Worm (Caenorhabditis elegans) whole organism, L1 larva: ENCODE results near the gene madf-5.

ENCODE experiments used
- C04F5.9 ChIP-seq: sonication (generic microtip); optimal IDR thresholded peaks from 2 replicates; lab custom pipeline; 2016; ENCODE audit warnings: missing genetic modification characterization, missing compliant biosample characterization
- F16B12.6 ChIP-seq: fragments of 150-350 bp; optimal IDR thresholded peaks from 2 replicates; lab custom pipeline; 2014; ENCODE audit warnings: missing biosample characterization, missing genetic modification characterization
- aha-1 ChIP-seq: fragments of 150-350 bp; optimal IDR thresholded peaks from 2 replicates; lab custom pipeline; 2014; ENCODE audit warnings: missing biosample characterization, missing genetic modification characterization
- alr-1 ChIP-seq: fragments of 200-800 bp; sonication (Bioruptor generic); optimal IDR thresholded peaks from 2 replicates; lab custom pipeline; 2018; ENCODE audit warnings: borderline replicate concordance, mild to moderate bottlenecking, missing genetic modification characterization, missing compliant biosample characterization
- aly-2 ChIP-seq: fragments of 150-350 bp; optimal IDR thresholded peaks from 2 replicates; lab custom pipeline; 2014; ENCODE audit warnings: missing biosample characterization, missing genetic modification characterization
- blmp-1 ChIP-seq: fragments of 150-350 bp; optimal IDR thresholded peaks from 2 replicates; lab custom pipeline; 2014; ENCODE audit warnings: missing biosample characterization, missing genetic modification characterization
- ceh-82 ChIP-seq, 3 experiments: fragments of 150-350 bp in 1 of 3; sonication (generic microtip) in 2 of 3; optimal IDR thresholded peaks; 2 replicates each; lab custom pipeline; 2014 to 2017; ENCODE audit warnings: missing biosample characterization in 3 of 3, missing genetic modification characterization in 3 of 3
- ceh-90 ChIP-seq: sonication (generic microtip); optimal IDR thresholded peaks from 2 replicates; lab custom pipeline; 2016; ENCODE audit warnings: missing genetic modification characterization, missing compliant biosample characterization
- ces-1 ChIP-seq: fragments of 150-350 bp; optimal IDR thresholded peaks from 2 replicates; lab custom pipeline; 2014; ENCODE audit warnings: missing biosample characterization, missing genetic modification reagents, missing genetic modification characterization
- efl-3 ChIP-seq: fragments of 200-800 bp; sonication (Bioruptor generic); optimal IDR thresholded peaks from 2 replicates; lab custom pipeline; 2018; ENCODE audit warnings: mild to moderate bottlenecking, missing genetic modification characterization, missing compliant biosample characterization
- egl-13 ChIP-seq: sonication (generic microtip); optimal IDR thresholded peaks from 2 replicates; lab custom pipeline; 2016; ENCODE audit warnings: missing genotype, missing genetic modification reagents, missing genetic modification characterization, missing compliant biosample characterization
- ets-5 ChIP-seq: fragments of 200-800 bp; sonication (Bioruptor generic); IDR thresholded peaks from 2 replicates; pipeline ENCODE4 v1.3.6; 2022; ENCODE audit warnings: missing genetic modification characterization, missing compliant biosample characterization
- fkh-10 ChIP-seq: sonication (generic microtip); optimal IDR thresholded peaks from 2 replicates; lab custom pipeline; 2017; ENCODE audit warnings: missing biosample characterization, missing genetic modification reagents, missing genetic modification characterization
- fkh-4 ChIP-seq: sonication (generic microtip); optimal IDR thresholded peaks from 2 replicates; lab custom pipeline; 2016; ENCODE audit warnings: missing compliant biosample characterization, missing genetic modification characterization, borderline replicate concordance
- fkh-8 ChIP-seq: sonication (generic microtip); optimal IDR thresholded peaks from 2 replicates; lab custom pipeline; 2016; ENCODE audit warnings: mild to moderate bottlenecking, missing genetic modification characterization, missing compliant biosample characterization
- grh-1 ChIP-seq: fragments of 200-800 bp; sonication (Bioruptor generic); IDR thresholded peaks from 2 replicates; pipeline ENCODE4 v1.3.6; 2022; ENCODE audit warnings: missing genetic modification reagents, missing genetic modification characterization, missing compliant biosample characterization
- hlh-17 ChIP-seq: fragments of 200-800 bp; sonication (Bioruptor generic); optimal IDR thresholded peaks from 2 replicates; lab custom pipeline; 2018; ENCODE audit warnings: missing genetic modification characterization, mild to moderate bottlenecking, missing compliant biosample characterization, moderate library complexity, borderline replicate concordance
- hlh-4 ChIP-seq: sonication (generic microtip); optimal IDR thresholded peaks from 2 replicates; lab custom pipeline; 2016; ENCODE audit warnings: mild to moderate bottlenecking, missing genetic modification characterization, missing compliant biosample characterization
- isw-1 ChIP-seq: fragments of 200-800 bp; sonication (Bioruptor generic); IDR thresholded peaks from 2 replicates; pipeline ENCODE4 v1.3.6; 2022; ENCODE audit warnings: missing genetic modification characterization, missing compliant biosample characterization
- lin-14 ChIP-seq: fragments of 200-800 bp; sonication (Bioruptor generic); optimal IDR thresholded peaks from 2 replicates; lab custom pipeline; 2018; ENCODE audit warnings: mild to moderate bottlenecking, missing genetic modification characterization, moderate library complexity, missing compliant biosample characterization
- lin-39 ChIP-seq: fragments of 150-350 bp; optimal IDR thresholded peaks from 2 replicates; lab custom pipeline; 2014; ENCODE audit warnings: missing biosample characterization, missing genetic modification reagents, missing genetic modification characterization
- lir-3 ChIP-seq: sonication (generic microtip); optimal IDR thresholded peaks from 2 replicates; lab custom pipeline; 2016; ENCODE audit warnings: mild to moderate bottlenecking, missing genetic modification characterization, moderate library complexity, missing compliant biosample characterization; ENCODE audit not compliant: poor library complexity
- lsy-2 ChIP-seq, 2 experiments: fragments of 150-350 bp; optimal IDR thresholded peaks; 2 replicates each; lab custom pipeline; 2014; ENCODE audit warnings: missing biosample characterization in 2 of 2, missing genetic modification characterization in 2 of 2
- mef-2 ChIP-seq: fragments of 150-350 bp; optimal IDR thresholded peaks from 2 replicates; lab custom pipeline; 2014; ENCODE audit warnings: missing biosample characterization, missing genetic modification characterization
- mep-1 ChIP-seq: fragments of 150-350 bp; optimal IDR thresholded peaks from 2 replicates; lab custom pipeline; 2014; ENCODE audit warnings: missing biosample characterization, missing genetic modification characterization
- nhr-19 ChIP-seq: fragments of 200-800 bp; sonication (Bioruptor generic); conservative IDR thresholded peaks from 2 replicates; pipeline ENCODE4 v1.3.6; 2022; ENCODE audit warnings: missing genetic modification characterization, missing compliant biosample characterization
- nhr-20 ChIP-seq: sonication (generic microtip); optimal IDR thresholded peaks from 2 replicates; lab custom pipeline; 2016; ENCODE audit warnings: mild to moderate bottlenecking, missing genetic modification characterization, missing compliant biosample characterization
- nhr-237 ChIP-seq: fragments of 150-350 bp; optimal IDR thresholded peaks from 2 replicates; lab custom pipeline; 2014; ENCODE audit warnings: missing biosample characterization, missing genetic modification characterization
- nhr-71 ChIP-seq: sonication (generic microtip); optimal IDR thresholded peaks from 2 replicates; lab custom pipeline; 2016; ENCODE audit warnings: mild to moderate bottlenecking, missing genetic modification characterization, moderate library complexity, missing compliant biosample characterization
- nhr-77 ChIP-seq: fragments of 150-350 bp; optimal IDR thresholded peaks from 2 replicates; lab custom pipeline; 2014; ENCODE audit warnings: missing biosample characterization, missing genetic modification characterization
- nhr-90 ChIP-seq: sonication (generic microtip); optimal IDR thresholded peaks from 2 replicates; lab custom pipeline; 2016; ENCODE audit warnings: mild to moderate bottlenecking, missing genetic modification characterization, missing compliant biosample characterization; ENCODE audit not compliant: poor library complexity
- pag-3 ChIP-seq: sonication (generic microtip); optimal IDR thresholded peaks from 2 replicates; lab custom pipeline; 2017; ENCODE audit warnings: missing genetic modification characterization, mild to moderate bottlenecking, missing compliant biosample characterization, antibody characterized with exemption, borderline replicate concordance; ENCODE audit not compliant: insufficient read depth
- pax-3 ChIP-seq: fragments of 200-800 bp; sonication (Bioruptor generic); optimal IDR thresholded peaks from 2 replicates; lab custom pipeline; 2018; ENCODE audit warnings: mild to moderate bottlenecking, missing genetic modification characterization, moderate library complexity, missing compliant biosample characterization
- pqm-1 ChIP-seq: sonication (generic microtip); optimal IDR thresholded peaks from 3 replicates; lab custom pipeline; 2017; ENCODE audit warnings: missing biosample characterization, missing genetic modification characterization
- sox-4 ChIP-seq: sonication (generic microtip); optimal IDR thresholded peaks from 2 replicates; lab custom pipeline; 2016; ENCODE audit warnings: missing genetic modification characterization, missing compliant biosample characterization
- sptf-1 ChIP-seq: fragments of 150-350 bp; optimal IDR thresholded peaks from 2 replicates; lab custom pipeline; 2014; ENCODE audit warnings: missing biosample characterization, missing genetic modification characterization
- tbx-2 ChIP-seq: sonication (generic microtip); optimal IDR thresholded peaks from 2 replicates; lab custom pipeline; 2016; ENCODE audit warnings: missing genetic modification characterization, missing compliant biosample characterization
- tlp-1 ChIP-seq: fragments of 150-350 bp; optimal IDR thresholded peaks from 2 replicates; lab custom pipeline; 2014; ENCODE audit warnings: missing biosample characterization, missing genetic modification characterization
- unc-98 ChIP-seq: fragments of 200-800 bp; sonication (Bioruptor generic); IDR thresholded peaks from 2 replicates; pipeline ENCODE4 v1.3.6; 2022; ENCODE audit warnings: missing genetic modification characterization, missing compliant biosample characterization
- zip-4 ChIP-seq: fragments of 200-800 bp; sonication (Bioruptor generic); optimal IDR thresholded peaks from 2 replicates; lab custom pipeline; 2018; ENCODE audit warnings: mild to moderate bottlenecking, missing genetic modification characterization, moderate library complexity, missing compliant biosample characterization
- ztf-11 ChIP-seq, 2 experiments: sonication (generic microtip); optimal IDR thresholded peaks; 2 replicates each; lab custom pipeline; 2016 to 2017; ENCODE audit warnings: missing genetic modification characterization in 2 of 2, missing biosample characterization in 1 of 2, missing compliant biosample characterization in 1 of 2

Gene madf-5

DNA sequence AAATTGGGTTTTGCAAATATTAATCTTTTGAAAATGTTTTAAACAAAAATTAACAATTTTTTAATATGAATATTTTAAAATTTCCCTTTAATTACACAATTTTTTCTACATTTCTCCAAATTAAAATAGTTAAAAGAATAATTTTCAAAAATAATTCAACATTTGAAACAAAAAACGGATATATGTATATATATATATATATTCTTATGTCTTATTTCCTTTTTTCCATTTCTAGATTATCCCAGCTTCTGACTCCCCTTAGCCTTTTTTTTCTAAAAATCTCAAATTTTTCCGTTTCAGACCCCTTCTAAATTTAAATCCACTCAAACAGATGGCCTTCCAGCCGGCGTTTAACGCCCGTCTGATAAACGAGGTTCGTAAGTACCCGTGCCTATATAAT is at the start of gene madf-5:
Gene madf-5 (plus strand): TSS at position 301 of the 400 bp plus-strand sequence.
- TF ChIP-seq fkh-10 (no peak), nhr-90 (tag; lab: Kevin White, UChicago) (no peak), aly-2 (tag; lab: Kevin White, UChicago) (no peak), fkh-4 (tag; lab: Kevin White, UChicago) (no peak), alr-1 (tag; lab: Kevin White, UChicago) (no peak), hlh-17 (no peak), isw-1 (GFP tag; lab: Robert Waterston, UW) (no peak), grh-1 (no peak), ceh-82 (tag; optimal IDR thresholded peaks at IDR 0.05; lab: Kevin White, UChicago) (no peak), ces-1 (GFP tag; lab: Kevin White, UChicago) (no peak), lsy-2 (tag; optimal IDR thresholded peaks at IDR 0.05; lab: Kevin White, UChicago) (no peak), lin-39 (tag; lab: Kevin White, UChicago) (no peak), nhr-71 (tag; lab: Kevin White, UChicago) (no peak), sox-4 (no peak), pax-3 (no peak), lir-3 (tag; lab: Kevin White, UChicago) (no peak), zip-4 (GFP tag; lab: Kevin White, UChicago) (no peak), ztf-11 (tag; optimal IDR thresholded peaks at IDR 0.05; lab: Kevin White, UChicago) (no peak), nhr-20 (no peak)

DNA sequence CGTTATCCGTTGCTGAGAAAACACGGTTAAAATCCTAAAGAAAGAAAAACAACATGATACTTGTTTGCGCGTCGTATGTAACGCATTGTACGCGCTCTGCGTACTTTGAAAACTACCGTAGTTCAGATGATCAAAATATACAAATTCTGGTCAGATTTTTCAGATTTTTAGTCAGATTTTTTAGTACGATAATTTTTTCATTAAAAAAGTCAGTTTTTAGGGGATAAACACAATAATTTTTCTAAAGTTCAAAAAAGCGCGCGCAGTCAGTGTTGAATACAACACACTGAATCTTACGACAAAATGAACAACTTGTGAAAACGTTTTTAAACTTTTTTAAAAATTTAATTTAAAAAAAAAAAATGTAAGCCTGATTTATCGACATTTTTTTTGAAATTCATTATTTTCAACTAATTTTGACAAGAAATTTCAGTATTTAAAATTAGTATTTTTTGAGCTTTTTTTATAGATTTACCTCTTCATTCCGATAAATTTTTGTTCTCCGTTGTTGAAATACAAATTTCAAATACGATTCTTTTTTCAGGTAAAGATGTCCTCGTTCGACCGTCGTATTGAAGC is 49.7 kb upstream of the madf-5 start, which contains the start of gene pot-2:
Gene pot-2 (plus strand): TSS at position 529 of the 579 bp plus-strand sequence.
- TF ChIP-seq efl-3 (GFP tag; lab: Kevin White, UChicago) = no peak
- TF ChIP-seq egl-13 (tag; lab: Kevin White, UChicago) = no peak
- TF ChIP-seq blmp-1 (tag; lab: Kevin White, UChicago) = no peak
- TF ChIP-seq pag-3 (tag; lab: Kevin White, UChicago) = no peak
- TF ChIP-seq hlh-4 = no peak
- no peak for TF ChIP-seq fkh-8 (tag; lab: Kevin White, UChicago)
- TF ChIP-seq nhr-237 (tag; lab: Kevin White, UChicago) = no peak
- no peak for TF ChIP-seq C04F5.9 (tag; lab: Kevin White, UChicago)
- TF ChIP-seq fkh-4 (tag; lab: Kevin White, UChicago) = no peak
- TF ChIP-seq ets-5 (GFP tag; lab: Robert Waterston, UW) = no peak
- TF ChIP-seq lir-3 (tag; lab: Kevin White, UChicago) = no peak
- no peak for TF ChIP-seq F16B12.6

DNA sequence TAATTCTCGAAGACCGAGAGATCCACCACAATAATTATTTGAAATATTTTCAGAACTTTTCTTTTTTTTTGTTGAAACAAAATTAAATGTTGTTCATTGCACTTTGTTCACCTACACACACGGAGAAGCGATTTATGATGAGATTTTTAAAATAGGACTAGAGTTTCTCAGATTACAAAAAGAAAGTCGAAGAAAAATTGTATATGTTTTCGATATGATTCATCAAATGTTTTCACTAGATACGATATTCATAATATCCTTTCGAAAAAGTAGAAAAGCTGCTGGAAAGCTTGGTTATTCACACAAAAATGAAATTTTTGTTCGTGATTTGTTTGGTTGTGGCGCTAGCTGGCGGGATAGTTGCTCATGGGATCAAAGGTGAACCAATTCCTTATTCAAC is 48.4 kb upstream of the madf-5 start, which contains the start of gene F57C2.4:
Gene F57C2.4 (plus strand): TSS at position 301 of the 400 bp plus-strand sequence.
- TF ChIP-seq nhr-20 = no peak
- TF ChIP-seq egl-13 (tag; lab: Kevin White, UChicago) = no peak
- TF ChIP-seq ceh-90 = no peak
- no peak for TF ChIP-seq mef-2 (tag; lab: Kevin White, UChicago)
- no peak for TF ChIP-seq lin-39 (tag; lab: Kevin White, UChicago)
- TF ChIP-seq pqm-1 (tag; lab: Kevin White, UChicago) = no peak
- TF ChIP-seq lin-14 (GFP tag; lab: Kevin White, UChicago) = no peak
- no peak for TF ChIP-seq aly-2 (tag; lab: Kevin White, UChicago)
- no peak for TF ChIP-seq isw-1 (GFP tag; lab: Robert Waterston, UW)
- no peak for TF ChIP-seq unc-98
- no peak for TF ChIP-seq fkh-4 (tag; lab: Kevin White, UChicago)
- no peak for TF ChIP-seq nhr-77 (tag; lab: Kevin White, UChicago)
- no peak for TF ChIP-seq aha-1
- TF ChIP-seq mep-1 (tag; lab: Kevin White, UChicago) = no peak
- no peak for TF ChIP-seq nhr-19 (GFP tag; lab: Robert Waterston, UW)
- no peak for TF ChIP-seq tlp-1 (tag; lab: Kevin White, UChicago)
- no peak for TF ChIP-seq sptf-1 (tag; lab: Kevin White, UChicago)
- TF ChIP-seq hlh-17 = no peak
- no peak for TF ChIP-seq tbx-2 (tag; lab: Kevin White, UChicago)
- TF ChIP-seq ets-5 (GFP tag; lab: Robert Waterston, UW) = no peak
